Worm (Caenorhabditis elegans) whole organism, L2 larva: ENCODE measurements around the gene E02H9.9.

Experiments used
- C34F6.9 ChIP-seq: fragments of 150-350 bp; optimal IDR thresholded peaks from 2 replicates; lab custom pipeline; 2014; ENCODE audit warnings: missing biosample characterization, missing genetic modification characterization
- F13H6.1 ChIP-seq: sonication (generic microtip); optimal IDR thresholded peaks from 2 replicates; lab custom pipeline; 2016; ENCODE audit warnings: missing genetic modification characterization, missing compliant biosample characterization
- R02D3.7 ChIP-seq: fragments of 150-350 bp; optimal IDR thresholded peaks from 2 replicates; lab custom pipeline; 2014; ENCODE audit warnings: missing biosample characterization, missing genetic modification characterization
- Y55F3AM.14 ChIP-seq: fragments of 200-800 bp; sonication (Bioruptor generic); optimal IDR thresholded peaks from 2 replicates; lab custom pipeline; 2018; ENCODE audit warnings: mild to moderate bottlenecking, missing genetic modification characterization, missing compliant biosample characterization
- ZK546.5 ChIP-seq: sonication (generic microtip); optimal IDR thresholded peaks from 2 replicates; lab custom pipeline; 2017; ENCODE audit warnings: missing biosample characterization, missing genetic modification characterization
- alr-1 ChIP-seq: fragments of 150-350 bp; optimal IDR thresholded peaks from 2 replicates; lab custom pipeline; 2014; ENCODE audit warnings: missing biosample characterization, missing genetic modification characterization
- aly-2 ChIP-seq: fragments of 150-350 bp; optimal IDR thresholded peaks from 2 replicates; lab custom pipeline; 2014; ENCODE audit warnings: missing biosample characterization, missing genetic modification characterization
- ama-1 ChIP-seq: fragments of 150-350 bp; optimal IDR thresholded peaks from 2 replicates; lab custom pipeline; 2018; ENCODE audit warnings: inconsistent platforms
- blmp-1 ChIP-seq: sonication (generic microtip); optimal IDR thresholded peaks from 2 replicates; lab custom pipeline; 2017; ENCODE audit warnings: missing genetic modification characterization, mild to moderate bottlenecking, missing compliant biosample characterization, antibody characterized with exemption, moderate library complexity; ENCODE audit not compliant: insufficient read depth
- ceh-16 ChIP-seq: fragments of 150-350 bp; optimal IDR thresholded peaks from 2 replicates; lab custom pipeline; 2014; ENCODE audit warnings: missing biosample characterization, missing genetic modification characterization
- dmd-4 ChIP-seq: sonication (generic microtip); optimal IDR thresholded peaks from 2 replicates; lab custom pipeline; 2017; ENCODE audit warnings: missing biosample characterization, missing genetic modification characterization
- egl-27 ChIP-seq: sonication (generic microtip); optimal IDR thresholded peaks from 3 replicates; lab custom pipeline; 2017; ENCODE audit warnings: missing biosample characterization, missing genetic modification reagents, missing genetic modification characterization
- elt-1 ChIP-seq: fragments of 150-350 bp; optimal IDR thresholded peaks from 2 replicates; lab custom pipeline; 2014; ENCODE audit warnings: missing biosample characterization, missing genetic modification characterization
- elt-3 ChIP-seq: sonication (generic microtip); optimal IDR thresholded peaks from 2 replicates; lab custom pipeline; 2017; ENCODE audit warnings: missing biosample characterization, missing genetic modification characterization
- fos-1 ChIP-seq: fragments of 150-350 bp; optimal IDR thresholded peaks from 2 replicates; lab custom pipeline; 2014; ENCODE audit warnings: missing biosample characterization, missing genetic modification characterization
- gmeb-1 ChIP-seq: fragments of 150-350 bp; optimal IDR thresholded peaks from 2 replicates; lab custom pipeline; 2014; ENCODE audit warnings: missing biosample characterization, missing genetic modification characterization
- lin-11 ChIP-seq: fragments of 150-350 bp; sonication (generic microtip); optimal IDR thresholded peaks from 2 replicates; lab custom pipeline; 2014; ENCODE audit warnings: missing biosample characterization, missing genetic modification characterization, inconsistent platforms, mixed read lengths
- lin-13 ChIP-seq: fragments of 150-350 bp; optimal IDR thresholded peaks from 2 replicates; lab custom pipeline; 2014; ENCODE audit warnings: missing biosample characterization, missing genetic modification reagents, missing genetic modification characterization
- lin-39 ChIP-seq: fragments of 150-350 bp; optimal IDR thresholded peaks from 2 replicates; lab custom pipeline; 2014; ENCODE audit warnings: missing biosample characterization, missing genetic modification reagents, missing genetic modification characterization
- lsy-2 ChIP-seq, 2 experiments: fragments of 150-350 bp in 1 of 2; sonication (generic microtip) in 1 of 2; optimal IDR thresholded peaks; 2 replicates each; lab custom pipeline; 2014 to 2017; ENCODE audit warnings: missing biosample characterization in 2 of 2, missing genetic modification characterization in 2 of 2
- mab-5 ChIP-seq: fragments of 150-350 bp; optimal IDR thresholded peaks from 2 replicates; lab custom pipeline; 2014; ENCODE audit warnings: missing biosample characterization, missing genetic modification characterization
- mbf-1 ChIP-seq: sonication (generic microtip); optimal IDR thresholded peaks from 2 replicates; lab custom pipeline; 2017; ENCODE audit warnings: missing biosample characterization, missing genetic modification characterization
- mdl-1 ChIP-seq, 2 experiments: fragments of 150-350 bp in 1 of 2; sonication (generic microtip) in 1 of 2; optimal IDR thresholded peaks; 2 replicates each; lab custom pipeline; 2017; ENCODE audit warnings: missing biosample characterization in 2 of 2, missing genetic modification characterization in 2 of 2
- nhr-10 ChIP-seq: sonication (generic microtip); optimal IDR thresholded peaks from 2 replicates; lab custom pipeline; 2017; ENCODE audit warnings: missing biosample characterization, missing genetic modification characterization
- nhr-11 ChIP-seq: fragments of 150-350 bp; optimal IDR thresholded peaks from 2 replicates; lab custom pipeline; 2014; ENCODE audit warnings: missing biosample characterization, missing genetic modification characterization
- nhr-12 ChIP-seq: fragments of 150-350 bp; optimal IDR thresholded peaks from 2 replicates; lab custom pipeline; 2014; ENCODE audit warnings: missing biosample characterization, missing genetic modification characterization
- nhr-129 ChIP-seq: fragments of 150-350 bp; optimal IDR thresholded peaks from 2 replicates; lab custom pipeline; 2014; ENCODE audit warnings: missing biosample characterization, missing genetic modification characterization
- nhr-21 ChIP-seq: fragments of 150-350 bp; optimal IDR thresholded peaks from 2 replicates; lab custom pipeline; 2014; ENCODE audit warnings: missing biosample characterization, missing genetic modification characterization
- nhr-23 ChIP-seq: fragments of 150-350 bp; optimal IDR thresholded peaks from 2 replicates; lab custom pipeline; 2014; ENCODE audit warnings: missing biosample characterization, missing genetic modification reagents, missing genetic modification characterization
- nhr-237 ChIP-seq: fragments of 150-350 bp; optimal IDR thresholded peaks from 2 replicates; lab custom pipeline; 2014; ENCODE audit warnings: missing biosample characterization, missing genetic modification characterization
- nhr-77 ChIP-seq: fragments of 150-350 bp; optimal IDR thresholded peaks from 2 replicates; lab custom pipeline; 2014; ENCODE audit warnings: missing biosample characterization, missing genetic modification characterization
- peb-1 ChIP-seq: fragments of 150-350 bp; optimal IDR thresholded peaks from 2 replicates; lab custom pipeline; 2014; ENCODE audit warnings: missing biosample characterization, missing genetic modification characterization
- sem-4 ChIP-seq: fragments of 150-350 bp; optimal IDR thresholded peaks from 2 replicates; lab custom pipeline; 2014; ENCODE audit warnings: missing biosample characterization, missing genetic modification reagents, missing genetic modification characterization
- sma-3 ChIP-seq: sonication (generic microtip); optimal IDR thresholded peaks from 2 replicates; lab custom pipeline; 2016; ENCODE audit warnings: missing genetic modification reagents, missing genetic modification characterization, missing compliant biosample characterization
- sma-9 ChIP-seq, 2 experiments: fragments of 150-350 bp in 1 of 2; sonication (generic microtip) in 1 of 2; optimal IDR thresholded peaks; 2 replicates each; lab custom pipeline; 2014 to 2016; ENCODE audit warnings: missing genetic modification characterization in 2 of 2, mild to moderate bottlenecking in 1 of 2, missing biosample characterization in 1 of 2, missing compliant biosample characterization in 1 of 2, missing genetic modification reagents in 1 of 2, moderate library complexity in 1 of 2
- snpc-4 ChIP-seq: fragments of 150-350 bp; optimal IDR thresholded peaks from 2 replicates; lab custom pipeline; 2014; ENCODE audit warnings: missing biosample characterization, missing genetic modification characterization
- unc-39 ChIP-seq: fragments of 150-350 bp; optimal IDR thresholded peaks from 2 replicates; lab custom pipeline; 2014; ENCODE audit warnings: missing biosample characterization, missing genetic modification characterization
- unc-55 ChIP-seq: fragments of 150-350 bp; sonication (generic microtip); optimal IDR thresholded peaks from 3 replicates; lab custom pipeline; 2014; ENCODE audit warnings: missing biosample characterization, missing genetic modification reagents, missing genetic modification characterization
- unc-62 ChIP-seq: fragments of 150-350 bp; optimal IDR thresholded peaks from 2 replicates; lab custom pipeline; 2014; ENCODE audit warnings: missing biosample characterization, missing genetic modification reagents, missing genetic modification characterization
- zag-1 ChIP-seq: fragments of 150-350 bp; optimal IDR thresholded peaks from 2 replicates; lab custom pipeline; 2014; ENCODE audit warnings: missing biosample characterization, missing genetic modification characterization
- ztf-1 ChIP-seq: fragments of 200-800 bp; sonication (Bioruptor generic); conservative IDR thresholded peaks from 2 replicates; pipeline ENCODE4 v1.3.6; 2022; ENCODE audit warnings: missing genetic modification characterization, missing compliant biosample characterization
- ztf-11 ChIP-seq: sonication (generic microtip); optimal IDR thresholded peaks from 2 replicates; lab custom pipeline; 2017; ENCODE audit warnings: missing biosample characterization, missing genetic modification characterization

The E02H9.9 gene

ce11 chrIII:2424783-2425329 lies 43.2 kb downstream of the E02H9.9 start:
- TF ChIP-seq ama-1 (lab: Kevin White, UChicago) (no peak), elt-1 (tag; lab: Kevin White, UChicago) (no peak), alr-1 (tag; lab: Kevin White, UChicago) (no peak), lin-39 (tag; lab: Kevin White, UChicago) (no peak), nhr-11 (tag; lab: Kevin White, UChicago) (no peak), peb-1 (tag; lab: Kevin White, UChicago) (no peak), aly-2 (tag; lab: Kevin White, UChicago) (no peak), unc-39 (tag; lab: Kevin White, UChicago) (no peak), dmd-4 (no peak), R02D3.7 (tag; lab: Kevin White, UChicago) (no peak), unc-55 (GFP tag; lab: Kevin White, UChicago) (no peak), nhr-237 (tag; lab: Kevin White, UChicago) (no peak), nhr-10 (no peak), fos-1 (tag; lab: Kevin White, UChicago) (no peak), unc-62 (GFP tag; lab: Kevin White, UChicago) (no peak), ztf-1 (GFP tag; lab: Robert Waterston, UW) (no peak), egl-27 (no peak), gmeb-1 (tag; lab: Kevin White, UChicago) (no peak)
- TF ChIP-seq, all 48 proteins: peak for 0

- no peak for TF ChIP-seq nhr-12 (tag; lab: Kevin White, UChicago)
Measured at ce11 chrIII:2423638-2424037, 44.5 kb downstream of the E02H9.9 start.

ce11 chrIII:2421226-2421625 lies 46.9 kb downstream of the E02H9.9 start:
- TF ChIP-seq sma-3 (GFP tag; lab: Kevin White, UChicago) (no peak), sma-9 (GFP tag; optimal IDR thresholded peaks at IDR 0.05; lab: Kevin White, UChicago) (no peak), sma-9 (tag; optimal IDR thresholded peaks at IDR 0.05; lab: Kevin White, UChicago) (no peak), lin-13 (no peak), unc-39 (tag; lab: Kevin White, UChicago) (no peak), zag-1 (no peak), C34F6.9 (tag; lab: Kevin White, UChicago) (no peak), lin-39 (tag; lab: Kevin White, UChicago) (no peak), blmp-1 (tag; lab: Kevin White, UChicago) (no peak), sem-4 (tag; lab: Kevin White, UChicago) (no peak), mab-5 (tag; lab: Kevin White, UChicago) (no peak), nhr-21 (no peak), nhr-237 (tag; lab: Kevin White, UChicago) (no peak)
- TF ChIP-seq, all 48 proteins: peak for 0

DNA sequence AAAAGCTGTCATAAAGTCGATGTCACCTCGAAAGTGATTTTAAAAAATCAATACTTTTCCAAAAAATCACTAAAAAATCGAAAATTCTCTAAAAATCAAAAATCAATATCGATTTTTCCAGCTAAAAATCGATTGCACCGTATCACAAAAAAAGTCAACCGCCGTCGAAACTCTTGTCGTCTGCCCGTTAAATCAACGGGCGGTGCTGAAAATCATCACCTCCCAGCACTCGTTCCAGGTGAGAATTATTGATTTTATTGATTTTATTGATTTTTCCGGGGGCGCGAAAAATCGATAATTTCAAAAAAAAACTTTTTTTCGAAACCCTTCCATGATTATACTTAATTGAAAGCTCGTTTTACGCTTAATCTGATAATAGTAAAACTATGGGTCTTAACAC lies 48.6 kb downstream of the E02H9.9 start:
- TF ChIP-seq mab-5 (tag; lab: Kevin White, UChicago) (no peak), mbf-1 (tag; lab: Kevin White, UChicago) (no peak), gmeb-1 (tag; lab: Kevin White, UChicago) (no peak), sma-3 (GFP tag; lab: Kevin White, UChicago) (no peak), elt-1 (tag; lab: Kevin White, UChicago) (no peak), mdl-1 (tag; optimal IDR thresholded peaks at IDR 0.05; lab: Kevin White, UChicago) (no peak), nhr-23 (tag; lab: Kevin White, UChicago) (no peak), elt-3 (no peak), ama-1 (lab: Kevin White, UChicago) (no peak), unc-62 (GFP tag; lab: Kevin White, UChicago) (no peak), C34F6.9 (tag; lab: Kevin White, UChicago) (no peak), alr-1 (tag; lab: Kevin White, UChicago) (no peak), nhr-77 (tag; lab: Kevin White, UChicago) (no peak), fos-1 (tag; lab: Kevin White, UChicago) (no peak), nhr-11 (tag; lab: Kevin White, UChicago) (no peak), snpc-4 (tag; lab: Kevin White, UChicago) (no peak)
- TF ChIP-seq, all 48 proteins: peak for 0

ce11 chrIII:2418981-2419380 lies 49.1 kb downstream of the E02H9.9 start:
- no peak for TF ChIP-seq ZK546.5 (tag; lab: Kevin White, UChicago)
- no peak for TF ChIP-seq lsy-2 (tag; optimal IDR thresholded peaks at IDR 0.05; lab: Kevin White, UChicago)
- TF ChIP-seq ceh-16 (tag; lab: Kevin White, UChicago) = no peak
- no peak for TF ChIP-seq mbf-1 (tag; lab: Kevin White, UChicago)
- no peak for TF ChIP-seq snpc-4 (tag; lab: Kevin White, UChicago)
- no peak for TF ChIP-seq F13H6.1
- no peak for TF ChIP-seq C34F6.9 (tag; lab: Kevin White, UChicago)
- TF ChIP-seq lin-13 = no peak
- no peak for TF ChIP-seq lin-11 (tag; lab: Kevin White, UChicago)
- TF ChIP-seq R02D3.7 (tag; lab: Kevin White, UChicago) = no peak
- TF ChIP-seq ztf-11 (tag; lab: Kevin White, UChicago) = no peak
- TF ChIP-seq aly-2 (tag; lab: Kevin White, UChicago) = no peak
- TF ChIP-seq nhr-129 (tag; lab: Kevin White, UChicago) = no peak
- TF ChIP-seq Y55F3AM.14 (GFP tag; lab: Kevin White, UChicago) = no peak
- no peak for TF ChIP-seq unc-55 (GFP tag; lab: Kevin White, UChicago)
